Worm (Caenorhabditis elegans) whole organism, midembryonic: Measurements from ENCODE around the gene Y53F4B.23.
A peak's percentile ranks its signal among the peaks of the same experiment; 100 is the strongest.
"Not testable (repeated sequence)": the region's sequence is repeated elsewhere in the genome, so short reads cannot be mapped to it uniquely, and the experiment has no call there.

Experiments used
- T22C8.4 ChIP-seq: fragments of 200-800 bp; sonication (Bioruptor generic); IDR thresholded peaks from 2 replicates; pipeline ENCODE4 v1.3.6; 2022; ENCODE audit warnings: missing genetic modification characterization, missing compliant biosample characterization
- cog-1 ChIP-seq: sonication (generic microtip); optimal IDR thresholded peaks from 2 replicates; lab custom pipeline; 2016; ENCODE audit warnings: missing genetic modification characterization, missing compliant biosample characterization
- flt-1 ChIP-seq: fragments of 200-800 bp; sonication (Bioruptor generic); IDR thresholded peaks from 2 replicates; pipeline ENCODE4 v1.3.6; 2022; ENCODE audit warnings: missing genetic modification characterization, missing compliant biosample characterization
- klf-2 ChIP-seq: fragments of 200-800 bp; sonication (Bioruptor generic); conservative IDR thresholded peaks from 2 replicates; pipeline ENCODE4 v1.3.6; 2022; ENCODE audit warnings: missing genetic modification reagents, missing genetic modification characterization, missing compliant biosample characterization
- med-1 ChIP-seq: sonication (generic microtip); optimal IDR thresholded peaks from 2 replicates; lab custom pipeline; 2017; ENCODE audit warnings: missing genetic modification characterization, mild to moderate bottlenecking, missing compliant biosample characterization, antibody characterized with exemption, missing genetic modification reagents; ENCODE audit not compliant: insufficient read depth
- ref-1 ChIP-seq: fragments of 200-800 bp; sonication (Bioruptor generic); conservative IDR thresholded peaks from 2 replicates; pipeline ENCODE4 v1.3.6; 2022; ENCODE audit warnings: missing genetic modification reagents, missing genetic modification characterization, missing compliant biosample characterization
- tab-1 ChIP-seq: fragments of 200-800 bp; sonication (Bioruptor generic); IDR thresholded peaks from 2 replicates; pipeline ENCODE4 v1.3.6; 2022; ENCODE audit warnings: missing genetic modification characterization, missing compliant biosample characterization
- ztf-23 ChIP-seq: fragments of 200-800 bp; sonication (Bioruptor generic); IDR thresholded peaks from 2 replicates; pipeline ENCODE4 v1.3.6; 2022; ENCODE audit warnings: missing genetic modification reagents, missing genetic modification characterization, missing compliant biosample characterization
- ztf-29 ChIP-seq: fragments of 200-800 bp; sonication (Bioruptor generic); IDR thresholded peaks from 2 replicates; pipeline ENCODE4 v1.3.6; 2022; ENCODE audit warnings: missing genetic modification reagents, missing genetic modification characterization, missing compliant biosample characterization

The Y53F4B.23 gene

DNA sequence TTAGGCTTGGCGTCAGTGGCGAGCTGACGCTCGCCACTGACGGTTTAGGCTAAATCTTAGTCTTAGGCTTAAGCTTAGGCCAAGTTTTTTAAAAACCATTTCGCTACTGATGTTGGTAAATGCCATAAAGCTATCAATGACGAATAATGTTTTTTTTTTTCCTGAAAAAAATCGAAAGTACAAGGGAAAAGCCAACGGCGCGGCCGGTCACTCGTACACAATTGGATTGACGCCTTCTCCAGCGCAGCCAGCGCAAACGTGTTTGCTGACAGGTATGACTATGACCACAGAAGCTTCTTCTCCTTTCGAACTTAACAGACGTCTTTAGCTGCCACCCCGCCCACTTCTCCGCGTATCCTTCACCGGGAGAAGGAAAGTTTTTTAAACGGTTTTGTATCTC lies 21.3 kb downstream of the Y53F4B.23 start, which contains the start of gene Y53F4B.27:
Gene Y53F4B.27, plus strand, starts transcription at position 301 of the 400 bp plus-strand sequence.
- no peak for TF ChIP-seq ztf-23

DNA sequence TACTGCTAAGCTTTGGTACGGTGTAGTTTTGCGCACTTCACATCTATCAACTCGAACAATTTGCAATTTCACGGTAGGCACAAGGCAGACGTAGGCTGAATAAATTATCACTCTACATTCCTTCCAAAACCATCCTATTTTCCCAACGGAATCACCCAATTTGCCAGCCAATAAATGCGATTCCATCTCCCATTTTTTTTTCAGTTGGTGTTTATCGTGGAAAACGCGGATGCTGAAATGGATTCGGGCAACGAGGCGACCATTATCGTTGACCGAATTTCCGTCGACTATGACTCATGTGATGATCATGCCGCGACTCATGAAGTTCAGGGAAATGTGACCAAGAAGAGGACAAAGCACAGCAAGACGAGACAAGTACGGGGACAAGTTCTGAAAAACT lies 24.1 kb downstream of the Y53F4B.23 start:
- TF ChIP-seq flt-1 (no peak), med-1 (GFP tag; lab: Kevin White, UChicago) (no peak), klf-2 (GFP tag; lab: Robert Waterston, UW) (no peak), tab-1 (GFP tag; lab: Robert Waterston, UW) (no peak), ztf-29 (GFP tag; lab: Robert Waterston, UW) (no peak), ref-1 (GFP tag; lab: Robert Waterston, UW) (no peak), ztf-23 (no peak), cog-1 (tag; lab: Kevin White, UChicago) (no peak), T22C8.4 (no peak)

DNA sequence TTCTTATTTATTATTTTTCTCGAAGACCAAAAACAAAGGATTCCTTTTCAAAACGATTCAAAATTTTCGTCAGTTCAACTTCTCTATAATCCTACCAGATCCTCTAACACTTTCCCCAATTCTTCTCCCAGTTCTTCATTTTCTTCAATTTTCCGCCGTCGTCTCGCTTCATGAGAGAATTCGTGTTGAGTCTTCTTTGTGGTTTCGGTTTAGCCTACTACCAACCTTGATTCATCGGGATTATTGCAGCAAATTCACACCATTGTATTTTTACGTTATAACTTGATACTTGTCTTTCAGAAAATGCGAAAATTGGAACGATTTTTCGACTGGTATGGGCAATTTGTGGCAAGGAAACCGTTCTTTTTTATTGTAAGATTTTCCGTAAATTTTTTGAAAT lies 33.6 kb downstream of the Y53F4B.23 start, which contains the start of gene ptr-20:
Gene ptr-20, plus strand, starts transcription at position 301 of the 400 bp plus-strand sequence.
- TF ChIP-seq ztf-23 (no peak), ztf-29 (GFP tag; lab: Robert Waterston, UW) (no peak), flt-1 (no peak), ref-1 (GFP tag; lab: Robert Waterston, UW) (no peak), T22C8.4 (no peak), med-1 (GFP tag; lab: Kevin White, UChicago) (no peak), klf-2 (GFP tag; lab: Robert Waterston, UW) (no peak), tab-1 (GFP tag; lab: Robert Waterston, UW) (no peak), cog-1 (tag; lab: Kevin White, UChicago) (no peak)

DNA sequence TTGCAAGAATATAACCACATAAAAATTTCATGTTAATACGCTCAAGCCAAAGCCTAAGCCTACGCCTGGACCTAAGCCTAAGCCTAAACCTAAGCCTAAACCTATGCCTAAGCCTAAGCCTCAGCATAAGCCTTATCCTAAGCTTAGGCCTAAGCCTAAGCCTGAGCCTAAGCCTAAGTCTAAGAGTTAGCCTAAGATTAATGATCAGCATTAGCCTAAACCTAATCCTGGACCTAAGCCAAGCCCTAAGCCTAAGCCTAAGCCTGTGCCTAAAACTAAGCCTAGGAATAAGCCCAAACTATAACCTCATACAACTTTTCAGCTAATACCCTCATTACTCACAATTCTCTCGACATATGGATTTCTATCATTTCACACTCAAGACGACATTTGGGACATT lies 34.1 kb downstream of the Y53F4B.23 start:
- TF ChIP-seq tab-1 (GFP tag; lab: Robert Waterston, UW): no peak
- no peak for TF ChIP-seq T22C8.4
- no peak for TF ChIP-seq flt-1
- no peak for TF ChIP-seq ztf-23
- no peak for TF ChIP-seq cog-1 (tag; lab: Kevin White, UChicago)
- TF ChIP-seq ref-1 (GFP tag; lab: Robert Waterston, UW): no peak

DNA sequence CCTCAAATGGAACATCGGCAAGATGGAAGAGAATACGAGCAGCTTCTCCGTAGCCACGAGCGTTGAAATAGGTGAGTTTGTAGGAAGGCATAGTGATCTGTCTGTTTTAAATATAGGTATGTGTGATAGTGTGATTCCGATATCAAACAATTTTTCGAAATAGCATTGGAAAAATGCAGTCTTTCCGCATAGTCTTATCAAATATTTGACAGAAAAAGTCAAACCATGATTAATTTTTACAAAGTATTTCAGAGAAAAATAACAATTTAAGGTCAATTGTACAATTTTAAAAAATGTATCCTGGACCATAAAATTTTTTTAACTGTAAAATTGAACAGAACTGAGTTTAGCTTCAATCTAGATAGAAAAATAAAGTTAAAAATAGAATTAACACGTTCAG lies 40.1 kb downstream of the Y53F4B.23 start, which contains the start of gene gst-26:
Gene gst-26, minus strand, starts transcription at position 101 of the 400 bp plus-strand sequence.
- no peak for TF ChIP-seq med-1 (GFP tag; lab: Kevin White, UChicago)
- no peak for TF ChIP-seq klf-2 (GFP tag; lab: Robert Waterston, UW)
- TF ChIP-seq T22C8.4: no peak
- TF ChIP-seq cog-1 (tag; lab: Kevin White, UChicago): no peak
- TF ChIP-seq tab-1 (GFP tag; lab: Robert Waterston, UW): no peak
- TF ChIP-seq ztf-23: no peak
- TF ChIP-seq ztf-29 (GFP tag; lab: Robert Waterston, UW): no peak

DNA sequence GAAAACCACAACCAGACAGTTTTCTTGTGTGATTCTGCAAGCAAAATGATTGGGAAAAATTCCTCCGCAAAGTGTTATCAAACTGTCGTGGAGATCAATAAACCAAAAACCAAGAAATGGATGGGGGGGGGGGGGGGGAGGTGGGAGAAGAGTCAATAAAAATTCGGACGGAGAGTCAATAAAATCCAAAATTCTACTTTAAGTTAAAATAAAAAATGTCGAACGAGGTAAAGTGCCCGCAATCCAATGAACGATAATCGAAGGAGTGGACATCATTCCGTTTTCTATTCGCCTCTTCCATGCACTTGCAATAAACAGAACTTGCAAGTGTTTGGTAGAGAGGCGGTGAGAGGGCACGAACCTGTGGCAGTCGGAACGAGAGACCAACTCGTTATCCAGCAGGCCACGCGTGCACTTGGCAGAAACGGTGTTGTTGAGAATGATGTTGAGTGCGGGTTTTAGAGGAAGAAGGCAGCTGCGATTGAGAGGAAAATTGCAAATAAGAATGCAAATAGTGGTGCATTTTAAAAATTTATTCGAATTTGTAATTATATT lies 41.5 kb downstream of the Y53F4B.23 start, which contains the start of gene gst-27:
Gene gst-27, minus strand, starts transcription at position 51 of the 555 bp plus-strand sequence.
- TF ChIP-seq tab-1 (GFP tag; lab: Robert Waterston, UW) (peak; percentile 93), med-1 (GFP tag; lab: Kevin White, UChicago) (peak; percentile 41), cog-1 (tag; lab: Kevin White, UChicago) (peak; percentile 76), ref-1 (GFP tag; lab: Robert Waterston, UW) (peak; percentile 76), klf-2 (GFP tag; lab: Robert Waterston, UW) (peak; percentile 79), T22C8.4 (peak; percentile 57), ztf-23 (peak; percentile 89), flt-1 (peak; percentile 94), ztf-29 (GFP tag; lab: Robert Waterston, UW) (peak; percentile 88)

DNA sequence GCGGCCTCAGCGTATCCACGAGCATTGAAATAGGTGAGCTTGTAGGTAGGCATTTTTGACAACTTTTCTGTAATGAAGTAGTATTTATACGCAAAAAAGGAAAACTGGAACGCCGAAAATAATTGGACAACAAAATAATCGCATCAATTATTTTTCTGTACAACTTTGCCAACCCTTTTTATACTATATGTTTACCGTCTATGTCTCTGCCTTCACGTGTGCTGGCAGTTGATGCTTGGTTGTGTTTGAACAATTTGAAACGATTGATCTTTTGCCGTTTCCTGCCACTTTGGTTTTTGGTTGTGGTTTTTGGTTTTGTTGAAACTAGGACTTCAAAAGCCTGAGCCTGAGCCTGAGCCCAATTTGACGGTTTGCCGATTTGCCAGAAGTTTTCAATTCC lies 43.0 kb downstream of the Y53F4B.23 start, which contains the start of gene gst-28:
Gene gst-28, minus strand, starts transcription at position 238 of the 400 bp plus-strand sequence.
- TF ChIP-seq ref-1 (GFP tag; lab: Robert Waterston, UW) (no peak), tab-1 (GFP tag; lab: Robert Waterston, UW) (no peak), med-1 (GFP tag; lab: Kevin White, UChicago) (no peak), T22C8.4 (no peak), ztf-23 (no peak), flt-1 (no peak), ztf-29 (GFP tag; lab: Robert Waterston, UW) (no peak)

DNA sequence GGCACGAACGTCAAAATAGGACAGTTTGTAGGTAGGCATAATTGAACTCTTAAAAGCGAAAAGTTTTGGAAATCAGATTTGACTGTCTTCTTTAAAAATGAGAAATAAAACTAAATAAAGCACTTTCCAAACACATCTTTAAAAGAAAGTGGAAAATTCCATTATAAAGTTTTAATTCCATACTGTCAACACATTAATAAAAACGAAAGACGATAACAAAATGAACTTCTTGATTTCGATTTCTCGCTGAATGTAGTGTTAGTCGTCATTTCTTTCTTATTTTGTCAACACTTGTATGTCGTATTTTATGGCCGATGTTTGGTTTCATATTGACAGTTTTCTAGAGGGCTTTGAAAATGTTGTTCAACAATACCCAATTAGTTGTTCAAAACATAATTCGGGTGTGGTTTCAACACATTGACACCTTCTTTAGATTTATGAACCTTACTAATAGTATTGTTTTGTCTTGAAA lies 45.5 kb downstream of the Y53F4B.23 start, which contains the start of gene gst-29:
Gene gst-29, minus strand, starts transcription at position 51 of the 472 bp plus-strand sequence.
- TF ChIP-seq ref-1 (GFP tag; lab: Robert Waterston, UW) (no peak), ztf-29 (GFP tag; lab: Robert Waterston, UW) (no peak), tab-1 (GFP tag; lab: Robert Waterston, UW) (no peak), cog-1 (tag; lab: Kevin White, UChicago) (no peak), T22C8.4 (no peak), flt-1 (no peak), ztf-23 (no peak), med-1 (GFP tag; lab: Kevin White, UChicago) (no peak), klf-2 (GFP tag; lab: Robert Waterston, UW) (no peak)

DNA sequence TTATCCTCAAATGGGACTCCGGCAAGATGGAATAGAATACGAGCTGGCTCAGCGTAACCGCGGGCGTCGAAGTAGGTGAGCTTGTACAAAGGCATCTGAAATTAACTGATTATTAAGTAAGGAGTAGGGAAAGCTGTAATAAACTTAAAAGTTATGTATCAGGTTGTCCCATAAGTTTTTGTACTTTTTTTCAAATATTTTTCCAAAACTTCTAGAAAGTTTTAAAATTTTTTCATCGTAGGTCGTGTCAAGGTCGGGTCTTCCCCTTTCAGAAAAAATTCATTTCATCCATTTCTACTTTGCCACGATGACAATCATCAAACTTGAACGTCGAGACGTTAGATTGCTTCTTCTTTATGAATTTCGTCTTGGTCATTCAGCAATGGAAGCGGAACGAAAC lies 47.5 kb downstream of the Y53F4B.23 start, which contains the start of gene gst-39:
Gene gst-39, minus strand, starts transcription at position 101 of the 400 bp plus-strand sequence.
- not testable (repeated sequence) for TF ChIP-seq med-1 (GFP tag; lab: Kevin White, UChicago); T22C8.4; ref-1 (GFP tag; lab: Robert Waterston, UW)

DNA sequence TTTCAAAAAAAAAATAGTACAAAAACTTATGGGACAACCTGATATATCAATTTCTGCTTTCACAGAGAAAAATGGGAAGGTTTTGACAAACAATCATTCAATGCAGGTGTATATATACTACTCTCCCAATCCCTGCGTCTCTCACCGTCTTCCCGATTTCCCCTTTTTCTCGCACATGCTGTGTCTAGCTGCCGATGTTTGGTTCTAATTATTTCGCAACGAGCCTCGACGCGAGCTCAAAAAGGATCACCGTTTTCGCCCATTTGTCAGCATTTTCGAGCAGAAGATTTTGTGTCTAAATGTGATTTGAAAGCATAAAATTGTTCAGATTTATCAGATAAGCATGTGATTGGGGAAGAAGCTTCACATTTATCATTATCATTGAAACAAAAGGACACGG lies 48.9 kb downstream of the Y53F4B.23 start:
- no peak for TF ChIP-seq T22C8.4
- TF ChIP-seq med-1 (GFP tag; lab: Kevin White, UChicago): no peak
- TF ChIP-seq ztf-29 (GFP tag; lab: Robert Waterston, UW): no peak
- TF ChIP-seq ref-1 (GFP tag; lab: Robert Waterston, UW): no peak
- no peak for TF ChIP-seq tab-1 (GFP tag; lab: Robert Waterston, UW)
